Worm (Caenorhabditis elegans): ENCODE measurements around the gene C14B1.12.

DNA sequence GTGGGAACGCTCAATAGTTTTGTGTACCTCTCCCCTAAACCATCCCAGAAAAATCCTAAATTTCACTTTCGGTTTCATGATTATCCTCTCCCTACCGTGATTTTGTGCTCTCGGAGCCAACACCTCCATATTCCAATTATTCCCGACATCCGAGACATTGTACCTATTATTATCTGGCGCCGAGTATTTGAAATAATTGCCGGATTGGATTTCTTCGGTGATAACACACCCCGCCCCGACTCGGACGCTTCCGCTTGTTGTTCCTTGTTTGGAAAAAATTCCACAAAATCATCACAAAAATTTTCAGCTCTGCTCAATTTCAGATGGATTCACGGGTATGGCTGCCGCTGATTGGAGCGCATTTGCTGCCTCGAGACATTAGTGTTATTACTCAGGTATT is 20.4 kb upstream of the C14B1.12 start, which contains the start of gene lin-48:
- TF ChIP-seq ztf-4 (tag; optimal IDR thresholded peaks at IDR 0.05) (no peak), unc-62 (GFP tag; optimal IDR thresholded peaks at IDR 0.05) (no peak), nhr-77 (tag; optimal IDR thresholded peaks at IDR 0.05) (no peak), nhr-11 (tag; optimal IDR thresholded peaks at IDR 0.05) (no peak), unc-39 (tag; optimal IDR thresholded peaks at IDR 0.05) (no peak), aly-2 (tag; optimal IDR thresholded peaks at IDR 0.05) (no peak), lin-11 (tag; optimal IDR thresholded peaks at IDR 0.05) (no peak), snpc-4 (tag; optimal IDR thresholded peaks at IDR 0.05) (no peak), zag-1 (tag; optimal IDR thresholded peaks at IDR 0.05) (no peak), skn-1 (tag; optimal IDR thresholded peaks at IDR 0.05) (no peak), nhr-25 (tag; optimal IDR thresholded peaks at IDR 0.05) (no peak), lin-39 (tag; optimal IDR thresholded peaks at IDR 0.05) (no peak), ztf-11 (tag; optimal IDR thresholded peaks at IDR 0.05) (no peak), alr-1 (tag; optimal IDR thresholded peaks at IDR 0.05) (no peak)

Measured in whole organism, L2 larva.